Fruit fly (Drosophila melanogaster): ENCODE data around the gene Atg4b.
A peak's percentile ranks its signal among the peaks of the same experiment; 100 is the strongest.

Gene Atg4b

DNA sequence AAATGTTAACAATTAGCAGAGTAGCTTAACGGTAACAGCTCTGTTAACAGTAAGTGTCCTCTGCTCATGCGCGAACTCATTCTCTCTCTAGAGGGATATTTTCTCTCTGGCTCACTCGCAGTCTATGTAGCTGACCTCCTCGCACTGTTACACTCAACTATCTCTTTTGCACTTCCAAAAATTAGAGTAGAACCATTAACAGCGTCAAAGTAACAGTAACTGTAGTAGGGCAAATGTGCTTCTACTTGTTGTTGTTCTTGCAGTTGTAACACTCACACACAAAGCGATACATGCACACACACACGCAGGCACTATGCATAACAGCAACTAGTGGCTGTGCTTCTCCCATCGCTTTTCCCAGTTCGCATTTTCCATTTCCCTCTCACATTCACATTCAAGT, 22.3 kb upstream of the Atg4b start:
- TF ChIP-seq CG10348 (GFP tag; IDR thresholded peaks at IDR 0.05), result no peak
- TF ChIP-seq CG13204 (GFP tag; optimal IDR thresholded peaks at IDR 0.05), result no peak
- TF ChIP-seq EcR (GFP tag; optimal IDR thresholded peaks at IDR 0.05), result no peak
- TF ChIP-seq Snoo (tag; optimal IDR thresholded peaks at IDR 0.05), result no peak
- peak; percentile 74 for TF ChIP-seq CG12605 (GFP tag; IDR thresholded peaks at IDR 0.05)

DNA sequence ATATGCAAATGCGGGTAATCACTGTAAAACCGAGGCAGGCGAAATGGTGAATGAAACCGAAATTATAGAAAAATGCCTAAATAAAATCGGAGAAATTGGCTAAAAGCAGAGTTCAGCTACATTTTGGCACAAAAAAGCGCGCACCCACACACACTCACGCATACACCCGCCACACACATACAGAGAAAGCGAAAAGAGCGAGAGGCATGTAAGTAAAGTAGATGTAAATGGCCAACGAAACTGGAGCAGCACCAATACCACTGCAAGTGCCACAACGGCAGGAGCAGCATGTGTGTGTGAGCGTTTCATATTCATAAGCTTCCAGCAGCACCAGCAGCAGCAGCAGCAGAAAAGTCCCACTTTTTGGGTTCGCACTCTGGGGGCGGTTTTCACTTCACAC, 18.7 kb upstream of the Atg4b start:
- no peak for TF ChIP-seq CG9948 (tag; optimal IDR thresholded peaks at IDR 0.05)

- TF ChIP-seq CG12605 (GFP tag; IDR thresholded peaks at IDR 0.05) (no peak), rn (GFP tag; IDR thresholded peaks at IDR 0.05) (no peak), Pif1A (GFP tag; optimal IDR thresholded peaks at IDR 0.05) (no peak), CG8301 (tag; optimal IDR thresholded peaks at IDR 0.05) (no peak), CG32121 (GFP tag; IDR thresholded peaks at IDR 0.05) (no peak), Snoo (tag; optimal IDR thresholded peaks at IDR 0.05) (no peak)
Observed at dm6 chr3R:15374397-15374796, 17.7 kb upstream of the Atg4b start, which contains the start of gene Rbp. Gene Rbp (plus strand): TSS chr3R:15374635.

DNA sequence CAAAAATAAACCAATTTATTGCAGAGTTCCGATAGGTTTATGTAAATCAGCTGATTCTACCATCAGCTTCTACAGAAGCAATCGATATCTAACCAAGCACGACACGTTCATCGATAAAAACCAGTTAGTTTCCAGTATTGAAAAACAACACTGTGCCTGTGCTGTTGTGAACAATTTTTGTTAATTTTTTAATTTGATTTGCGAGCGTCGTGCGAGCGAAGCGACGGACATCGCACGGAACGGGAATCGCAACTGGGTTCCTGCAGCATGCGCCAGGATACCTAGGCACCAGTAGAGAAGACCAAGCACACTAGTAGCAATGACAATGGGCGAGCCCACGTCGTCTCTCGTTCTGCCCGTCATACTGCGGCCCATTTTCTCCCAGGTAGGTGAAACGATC, 15.1 kb upstream of the Atg4b start, which contains the start of the genes Ccm3 and CG6136:
Gene Ccm3 (plus strand): TSS at position 125 of the 400 bp plus-strand sequence.
Gene CG6136 (minus strand): TSS at position 380 of the 400 bp plus-strand sequence.
- TF ChIP-seq D1 (tag; optimal IDR thresholded peaks at IDR 0.05), result no peak
- TF ChIP-seq CG32121 (GFP tag; IDR thresholded peaks at IDR 0.05), result 0 out of 2 replicates have a peak, but pooled peaks have one; percentile 25
- TF ChIP-seq CG4496 (GFP tag; IDR thresholded peaks at IDR 0.05), result peak; percentile 45; the same call in 1 of the 3 replicates
- TF ChIP-seq Ets98B (GFP tag; IDR thresholded peaks at IDR 0.05), result 0 out of 2 replicates have a peak, but pooled peaks have one; percentile 10
- no peak for TF ChIP-seq fd96Ca (GFP tag; IDR thresholded peaks at IDR 0.05)
- TF ChIP-seq Snoo (tag; optimal IDR thresholded peaks at IDR 0.05), result peak; percentile 10
- TF ChIP-seq CG14655 (GFP tag; optimal IDR thresholded peaks at IDR 0.05), result no peak
- TF ChIP-seq CG15710 (tag; optimal IDR thresholded peaks at IDR 0.05), result peak; percentile 13

DNA sequence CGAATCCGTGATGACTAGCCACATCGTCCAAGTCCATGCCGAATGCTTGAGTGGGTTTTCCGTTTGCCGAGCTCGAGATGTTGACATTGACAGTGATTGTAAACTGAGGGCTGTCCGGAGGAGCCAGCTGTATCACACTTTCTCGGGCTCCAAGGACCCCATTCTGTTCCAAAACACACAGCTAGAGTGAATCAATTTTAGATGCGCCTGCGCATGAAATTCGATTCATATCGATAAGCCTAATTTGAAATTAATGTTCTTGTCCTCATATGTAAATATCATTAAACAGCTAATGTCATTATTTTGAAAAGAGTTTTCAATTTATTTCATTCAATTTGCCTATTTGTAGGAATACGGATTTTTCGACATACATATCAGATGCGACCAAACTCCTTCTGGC, 13.0 kb upstream of the Atg4b start, which contains the start of gene CG14868:
Gene CG14868 (minus strand): TSS at position 204 of the 400 bp plus-strand sequence.
- no peak for TF ChIP-seq CG8159 (tag; optimal IDR thresholded peaks at IDR 0.05)
- TF ChIP-seq CG34367 (tag; optimal IDR thresholded peaks at IDR 0.05), result no peak
- no peak for TF ChIP-seq Ets98B (GFP tag; IDR thresholded peaks at IDR 0.05)
- TF ChIP-seq CG12605 (GFP tag; IDR thresholded peaks at IDR 0.05), result no peak
- TF ChIP-seq Pif1B (GFP tag; optimal IDR thresholded peaks at IDR 0.05), result no peak
- TF ChIP-seq CG15710 (tag; optimal IDR thresholded peaks at IDR 0.05), result no peak
- no peak for TF ChIP-seq Snoo (tag; optimal IDR thresholded peaks at IDR 0.05)
- no peak for TF ChIP-seq rn (GFP tag; IDR thresholded peaks at IDR 0.05)
- TF ChIP-seq CG32121 (GFP tag; IDR thresholded peaks at IDR 0.05), result no peak
- no peak for TF ChIP-seq CG13204 (GFP tag; optimal IDR thresholded peaks at IDR 0.05)
- no peak for TF ChIP-seq D1 (tag; optimal IDR thresholded peaks at IDR 0.05)
- TF ChIP-seq gl (tag; optimal IDR thresholded peaks at IDR 0.05), result no peak
- TF ChIP-seq CG4496 (GFP tag; IDR thresholded peaks at IDR 0.05), result no peak
- no peak for TF ChIP-seq Pif1A (GFP tag; optimal IDR thresholded peaks at IDR 0.05)
- TF ChIP-seq CG17806 (tag; optimal IDR thresholded peaks at IDR 0.05), result no peak

- no peak for TF ChIP-seq CG15710 (tag; optimal IDR thresholded peaks at IDR 0.05)
- TF ChIP-seq CG12605 (GFP tag; IDR thresholded peaks at IDR 0.05), result no peak
- TF ChIP-seq D1 (tag; optimal IDR thresholded peaks at IDR 0.05), result no peak
- no peak for TF ChIP-seq CG8301 (tag; optimal IDR thresholded peaks at IDR 0.05)
- TF ChIP-seq fd96Ca (GFP tag; IDR thresholded peaks at IDR 0.05), result no peak
- TF ChIP-seq CG4496 (GFP tag; IDR thresholded peaks at IDR 0.05), result no peak
- TF ChIP-seq CG8159 (tag; optimal IDR thresholded peaks at IDR 0.05), result no peak
- TF ChIP-seq gl (tag; optimal IDR thresholded peaks at IDR 0.05), result no peak
- TF ChIP-seq Pif1B (GFP tag; optimal IDR thresholded peaks at IDR 0.05), result no peak
- TF ChIP-seq rn (GFP tag; IDR thresholded peaks at IDR 0.05), result no peak
- no peak for TF ChIP-seq EcR (GFP tag; optimal IDR thresholded peaks at IDR 0.05)
- no peak for TF ChIP-seq Snoo (tag; optimal IDR thresholded peaks at IDR 0.05)
- TF ChIP-seq CG14655 (GFP tag; optimal IDR thresholded peaks at IDR 0.05), result no peak
- no peak for TF ChIP-seq Pif1A (GFP tag; optimal IDR thresholded peaks at IDR 0.05)
- TF ChIP-seq CG10348 (GFP tag; IDR thresholded peaks at IDR 0.05), result no peak
- no peak for TF ChIP-seq CG13204 (GFP tag; optimal IDR thresholded peaks at IDR 0.05)
Observed at dm6 chr3R:15367477-15367876, 10.8 kb upstream of the Atg4b start, which contains the start of gene CG34404. Gene CG34404 (minus strand): TSS chr3R:15367665.

DNA sequence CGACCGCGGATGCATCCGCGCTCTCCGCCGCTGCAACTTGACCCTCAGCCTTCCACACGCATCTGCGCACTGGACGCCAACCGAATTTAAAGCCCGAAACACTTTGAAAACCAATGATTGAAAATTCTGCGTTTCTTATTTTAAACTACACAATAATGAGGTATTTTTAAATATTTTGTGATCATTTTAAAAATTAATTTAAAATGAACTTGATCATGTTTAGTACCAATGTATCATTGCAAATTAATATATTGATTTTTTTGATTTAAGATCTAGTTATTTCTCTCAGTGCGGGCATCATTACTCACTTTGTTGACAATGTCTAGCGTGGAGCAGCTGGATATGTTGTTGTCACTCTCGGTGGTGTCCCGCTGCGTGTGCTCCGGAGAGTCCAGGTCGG, 10.1 kb upstream of the Atg4b start:
- TF ChIP-seq CG4496 (GFP tag; IDR thresholded peaks at IDR 0.05) (peak; percentile 76; the same call in 2 of the 3 replicates), CG12605 (GFP tag; IDR thresholded peaks at IDR 0.05) (peak; percentile 46; the same call in 1 of the 2 replicates), Pif1B (GFP tag; optimal IDR thresholded peaks at IDR 0.05) (no peak), CG14655 (GFP tag; optimal IDR thresholded peaks at IDR 0.05) (no peak), CG32121 (GFP tag; IDR thresholded peaks at IDR 0.05) (peak; percentile 62; the same call in 1 of the 2 replicates), Pif1A (GFP tag; optimal IDR thresholded peaks at IDR 0.05) (no peak), gl (tag; optimal IDR thresholded peaks at IDR 0.05) (no peak), Ets98B (GFP tag; IDR thresholded peaks at IDR 0.05) (peak; percentile 41), CG15710 (tag; optimal IDR thresholded peaks at IDR 0.05) (peak; percentile 32), CG9948 (tag; optimal IDR thresholded peaks at IDR 0.05) (peak; percentile 43), D1 (tag; optimal IDR thresholded peaks at IDR 0.05) (no peak), Snoo (tag; optimal IDR thresholded peaks at IDR 0.05) (peak; percentile 19), rn (GFP tag; IDR thresholded peaks at IDR 0.05) (no peak), CG17806 (tag; optimal IDR thresholded peaks at IDR 0.05) (peak; percentile 55)
